Fruit fly (Drosophila melanogaster) whole organism, embryonic: Measurements from ENCODE around the gene TwdlV.
A peak's percentile ranks its signal among the peaks of the same experiment; 100 is the strongest.

ENCODE experiments used
- Atf-2 ChIP-seq: fragments of 200-800 bp; sonication (Bioruptor generic); optimal IDR thresholded peaks from 2 replicates; lab custom pipeline; 2016; ENCODE audit warnings: missing biosample characterization, missing genetic modification characterization
- CG10209 ChIP-seq: fragments of 200-800 bp; sonication (Bioruptor generic); optimal IDR thresholded peaks from 3 replicates; lab custom pipeline; 2017; ENCODE audit warnings: missing biosample characterization, mild to moderate bottlenecking, missing genetic modification characterization, missing genetic modification reagents
- CG10565 ChIP-seq: fragments of 200-800 bp; sonication (Bioruptor generic); optimal IDR thresholded peaks from 3 replicates; lab custom pipeline; 2016; ENCODE audit warnings: missing biosample characterization, mild to moderate bottlenecking, missing genetic modification characterization
- CG12155 ChIP-seq: fragments of 200-800 bp; sonication (Bioruptor generic); optimal IDR thresholded peaks from 3 replicates; lab custom pipeline; 2016; ENCODE audit warnings: missing biosample characterization, missing genetic modification characterization
- CG15073 ChIP-seq: fragments of 200-800 bp; sonication (Bioruptor generic); optimal IDR thresholded peaks from 2 replicates; lab custom pipeline; 2016; ENCODE audit warnings: missing biosample characterization, missing genetic modification characterization
- CG15269 ChIP-seq: fragments of 200-800 bp; sonication (Bioruptor generic); optimal IDR thresholded peaks from 2 replicates; lab custom pipeline; 2018; ENCODE audit warnings: missing biosample characterization, mild to moderate bottlenecking, missing genetic modification characterization, moderate library complexity
- CG15479 ChIP-seq: fragments of 200-800 bp; sonication (Bioruptor generic); optimal IDR thresholded peaks from 3 replicates; lab custom pipeline; 2019; ENCODE audit warnings: missing biosample characterization, mild to moderate bottlenecking, missing genetic modification characterization, moderate library complexity
- CG17186 ChIP-seq: fragments of 200-800 bp; sonication (Bioruptor generic); optimal IDR thresholded peaks from 3 replicates; lab custom pipeline; 2017; ENCODE audit warnings: missing biosample characterization, missing genetic modification reagents, missing genetic modification characterization
- CG17359 ChIP-seq: fragments of 200-800 bp; sonication (Bioruptor generic); optimal IDR thresholded peaks from 3 replicates; lab custom pipeline; 2018; ENCODE audit warnings: missing biosample characterization, mild to moderate bottlenecking, missing genetic modification characterization, moderate library complexity
- CG2199 ChIP-seq: fragments of 200-800 bp; sonication (Bioruptor generic); IDR thresholded peaks from 3 replicates; pipeline ENCODE4 v1.3.6; 2022; ENCODE audit warnings: missing biosample characterization, missing genetic modification characterization
- CG30403 ChIP-seq: fragments of 200-800 bp; sonication (Bioruptor generic); optimal IDR thresholded peaks from 3 replicates; lab custom pipeline; 2016; ENCODE audit warnings: missing biosample characterization, missing genetic modification characterization
- CG3163 ChIP-seq: fragments of 200-800 bp; sonication (Bioruptor generic); optimal IDR thresholded peaks from 3 replicates; lab custom pipeline; 2016; ENCODE audit warnings: missing biosample characterization, missing genetic modification characterization
- CG3407 ChIP-seq: fragments of 200-800 bp; sonication (Bioruptor generic); optimal IDR thresholded peaks from 2 replicates; lab custom pipeline; 2018; ENCODE audit warnings: missing biosample characterization, mild to moderate bottlenecking, missing genetic modification characterization
- CG34376 ChIP-seq: fragments of 200-800 bp; sonication (Bioruptor generic); optimal IDR thresholded peaks from 2 replicates; lab custom pipeline; 2018; ENCODE audit warnings: missing biosample characterization, mild to moderate bottlenecking, missing genetic modification characterization
- CG4404 ChIP-seq: fragments of 200-800 bp; sonication (Bioruptor generic); IDR thresholded peaks from 2 replicates; pipeline ENCODE4 v1.3.6; 2022; ENCODE audit warnings: missing biosample characterization, missing genetic modification characterization
- CG4854 ChIP-seq: fragments of 200-800 bp; sonication (Bioruptor generic); optimal IDR thresholded peaks from 2 replicates; lab custom pipeline; 2016; ENCODE audit warnings: missing biosample characterization, missing genetic modification characterization, inconsistent platforms
- Doc2 ChIP-seq: fragments of 200-800 bp; sonication (Bioruptor generic); IDR thresholded peaks from 2 replicates; pipeline ENCODE4 v1.3.6; 2022; ENCODE audit warnings: missing biosample characterization, missing genetic modification characterization
- Fer1 ChIP-seq: fragments of 200-800 bp; sonication (Bioruptor generic); optimal IDR thresholded peaks from 2 replicates; lab custom pipeline; 2017; ENCODE audit warnings: missing biosample characterization, mild to moderate bottlenecking, missing genetic modification characterization
- Fer3 ChIP-seq: fragments of 200-800 bp; sonication (Bioruptor generic); optimal IDR thresholded peaks from 2 replicates; lab custom pipeline; 2018; ENCODE audit warnings: missing biosample characterization, mild to moderate bottlenecking, missing genetic modification characterization, moderate library complexity
- H2.0 ChIP-seq: fragments of 200-800 bp; sonication (Bioruptor generic); IDR thresholded peaks from 2 replicates; pipeline ENCODE4 v1.3.6; 2022; ENCODE audit warnings: missing biosample characterization, missing genetic modification characterization
- HmgZ ChIP-seq: fragments of 200-800 bp; sonication (Bioruptor generic); optimal IDR thresholded peaks from 2 replicates; lab custom pipeline; 2018; ENCODE audit warnings: missing biosample characterization, mild to moderate bottlenecking, missing genetic modification characterization
- NC2β ChIP-seq: fragments of 200-800 bp; sonication (Bioruptor generic); optimal IDR thresholded peaks from 2 replicates; lab custom pipeline; 2016; ENCODE audit warnings: missing biosample characterization, missing genetic modification characterization
- Nf-YC ChIP-seq: fragments of 200-800 bp; optimal IDR thresholded peaks from 3 replicates; lab custom pipeline; 2019; ENCODE audit warnings: missing biosample characterization, mild to moderate bottlenecking, missing genetic modification characterization, moderate library complexity
- Optix ChIP-seq: fragments of 200-800 bp; sonication (Bioruptor generic); IDR thresholded peaks from 3 replicates; pipeline ENCODE4 v1.3.6; 2022; ENCODE audit warnings: missing biosample characterization, missing genetic modification characterization
- Poxn ChIP-seq: fragments of 200-800 bp; sonication (Bioruptor generic); IDR thresholded peaks from 2 replicates; pipeline ENCODE4 v1.3.6; 2022; ENCODE audit warnings: missing biosample characterization, missing genetic modification characterization
- Ravus ChIP-seq: fragments of 200-800 bp; sonication (Bioruptor generic); IDR thresholded peaks from 2 replicates; pipeline ENCODE4 v1.3.6; 2022; ENCODE audit warnings: missing biosample characterization, missing genetic modification characterization
- Ssrp ChIP-seq: fragments of 200-800 bp; sonication (Bioruptor generic); optimal IDR thresholded peaks from 2 replicates; lab custom pipeline; 2018; ENCODE audit warnings: missing biosample characterization, mild to moderate bottlenecking, missing genetic modification characterization, moderate library complexity
- TFAM ChIP-seq: fragments of 200-800 bp; sonication (Bioruptor generic); optimal IDR thresholded peaks from 2 replicates; lab custom pipeline; 2017; ENCODE audit warnings: missing biosample characterization, missing genetic modification characterization, inconsistent platforms
- Usf ChIP-seq: fragments of 200-800 bp; sonication (Bioruptor generic); optimal IDR thresholded peaks from 2 replicates; lab custom pipeline; 2017; ENCODE audit warnings: missing genotype, missing biosample characterization, missing genetic modification characterization
- Vsx1 ChIP-seq: fragments of 200-800 bp; sonication (Bioruptor generic); optimal IDR thresholded peaks from 2 replicates; lab custom pipeline; 2017; ENCODE audit warnings: missing biosample characterization, mild to moderate bottlenecking, missing genetic modification characterization, missing genetic modification reagents
- YL-1 ChIP-seq: fragments of 200-800 bp; sonication (Bioruptor generic); optimal IDR thresholded peaks from 3 replicates; lab custom pipeline; 2017; ENCODE audit warnings: missing biosample characterization, mild to moderate bottlenecking, missing genetic modification characterization
- aop ChIP-seq: fragments of 200-800 bp; sonication (Bioruptor generic); IDR thresholded peaks from 2 replicates; pipeline ENCODE4 v1.3.6; 2022; ENCODE audit warnings: missing biosample characterization, missing genetic modification characterization
- ara ChIP-seq: fragments of 200-800 bp; sonication (Bioruptor generic); IDR thresholded peaks from 2 replicates; pipeline ENCODE4 v1.3.6; 2022; ENCODE audit warnings: missing biosample characterization, missing genetic modification characterization
- bsh ChIP-seq, 2 experiments: fragments of 200-800 bp; sonication (Bioruptor generic); optimal IDR thresholded peaks; 2 replicates each; lab custom pipeline; 2017 to 2018; ENCODE audit warnings: mild to moderate bottlenecking in 2 of 2, missing biosample characterization in 2 of 2, missing genetic modification characterization in 2 of 2, moderate library complexity in 1 of 2
- chn ChIP-seq: fragments of 200-800 bp; sonication (Bioruptor generic); optimal IDR thresholded peaks from 2 replicates; lab custom pipeline; 2016; ENCODE audit warnings: missing biosample characterization, missing genetic modification characterization
- dimm ChIP-seq: fragments of 200-800 bp; sonication (Bioruptor generic); IDR thresholded peaks from 2 replicates; pipeline ENCODE4 v1.3.6; 2022; ENCODE audit warnings: missing biosample characterization, missing genetic modification characterization
- ems ChIP-seq: fragments of 200-800 bp; sonication (Bioruptor generic); optimal IDR thresholded peaks from 3 replicates; lab custom pipeline; 2016; ENCODE audit warnings: missing biosample characterization, missing genetic modification characterization
- esg ChIP-seq: fragments of 200-800 bp; sonication (Bioruptor generic); conservative IDR thresholded peaks from 2 replicates; pipeline ENCODE4 v1.3.6; 2022; ENCODE audit warnings: missing biosample characterization, missing genetic modification characterization
- eve ChIP-seq, 2 experiments: fragments of >200 bp; optimal IDR thresholded peaks; 2 replicates each; lab custom pipeline; 2017; ENCODE audit warnings: missing biosample characterization in 2 of 2, missing genetic modification characterization in 2 of 2
- fu2 ChIP-seq: fragments of 200-800 bp; sonication (Bioruptor generic); optimal IDR thresholded peaks from 2 replicates; lab custom pipeline; 2016; ENCODE audit warnings: missing biosample characterization, missing genetic modification characterization
- gsb-n ChIP-seq: fragments of 200-800 bp; sonication (Bioruptor generic); optimal IDR thresholded peaks from 3 replicates; lab custom pipeline; 2018; ENCODE audit warnings: missing biosample characterization, mild to moderate bottlenecking, missing genetic modification characterization
- ind ChIP-seq: fragments of 200-800 bp; sonication (Bioruptor generic); optimal IDR thresholded peaks from 3 replicates; lab custom pipeline; 2016; ENCODE audit warnings: missing biosample characterization, missing genetic modification characterization
- jing ChIP-seq: fragments of 200-800 bp; sonication (Bioruptor generic); optimal IDR thresholded peaks from 2 replicates; lab custom pipeline; 2018; ENCODE audit warnings: missing biosample characterization, mild to moderate bottlenecking, missing genetic modification characterization
- jumu ChIP-seq: fragments of 200-800 bp; sonication (Bioruptor generic); optimal IDR thresholded peaks from 3 replicates; lab custom pipeline; 2016; ENCODE audit warnings: missing biosample characterization, missing genetic modification characterization
- kni ChIP-seq: fragments of 200-800 bp; sonication (Bioruptor generic); optimal IDR thresholded peaks from 3 replicates; lab custom pipeline; 2017; ENCODE audit warnings: mild to moderate bottlenecking, missing biosample characterization, missing genetic modification reagents, missing genetic modification characterization
- luna ChIP-seq: fragments of 200-800 bp; sonication (Bioruptor generic); optimal IDR thresholded peaks from 2 replicates; lab custom pipeline; 2016; ENCODE audit warnings: missing biosample characterization, missing genetic modification characterization
- nerfin-1 ChIP-seq: fragments of 200-800 bp; sonication (Bioruptor generic); optimal IDR thresholded peaks from 3 replicates; lab custom pipeline; 2019; ENCODE audit warnings: missing biosample characterization, mild to moderate bottlenecking, missing genetic modification characterization, moderate library complexity
- odd ChIP-seq: fragments of 200-800 bp; sonication (Bioruptor generic); optimal IDR thresholded peaks from 2 replicates; lab custom pipeline; 2017; ENCODE audit warnings: missing biosample characterization, mild to moderate bottlenecking, missing genetic modification characterization
- ranshi ChIP-seq: fragments of 200-800 bp; sonication (Bioruptor generic); IDR thresholded peaks from 2 replicates; pipeline ENCODE4 v1.3.6; 2022; ENCODE audit warnings: missing biosample characterization, missing genetic modification characterization
- sens-2 ChIP-seq: fragments of 200-800 bp; sonication (Bioruptor generic); IDR thresholded peaks from 2 replicates; pipeline ENCODE4 v1.3.6; 2022; ENCODE audit warnings: missing biosample characterization, missing genetic modification characterization
- sna ChIP-seq: fragments of 200-800 bp; sonication (Bioruptor generic); IDR thresholded peaks from 2 replicates; pipeline ENCODE4 v1.3.6; 2022; ENCODE audit warnings: missing biosample characterization, missing genetic modification characterization; ENCODE audit not compliant: partially characterized antibody
- so ChIP-seq: fragments of 200-800 bp; sonication (Bioruptor generic); IDR thresholded peaks from 3 replicates; pipeline ENCODE4 v1.3.6; 2022; ENCODE audit warnings: missing biosample characterization, missing genetic modification characterization

The TwdlV gene

DNA sequence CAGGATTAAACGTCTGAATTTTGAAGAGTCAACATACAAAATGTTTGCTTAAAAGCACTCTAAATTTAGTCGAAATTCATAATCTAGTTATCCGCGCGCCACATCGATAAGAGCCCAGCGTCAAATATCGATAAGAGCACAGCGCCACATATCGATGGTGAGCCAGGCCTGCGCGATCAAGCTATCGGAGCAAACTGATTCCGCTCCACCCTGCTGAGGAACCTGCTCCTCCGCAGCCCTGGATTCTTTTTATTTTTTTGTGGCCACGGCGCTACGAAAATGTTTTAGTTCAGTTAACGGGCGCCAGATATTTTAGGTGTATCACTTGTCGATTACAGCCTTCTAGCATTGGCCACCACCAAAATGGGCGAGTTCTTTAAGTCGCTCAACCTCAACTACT is 33.7 kb upstream of the TwdlV start (continued):
- no peak for TF ChIP-seq dimm (GFP tag; lab: Robert Waterston, UW)
- peak; percentile 40 for TF ChIP-seq jumu (GFP tag; lab: Kevin White, UChicago)
- TF ChIP-seq Usf (GFP tag; lab: Kevin White, UChicago), result no peak
- TF ChIP-seq Fer3 (tag; lab: Kevin White, UChicago), result peak; percentile 39
- no peak for TF ChIP-seq odd (GFP tag; lab: Kevin White, UChicago)
- TF ChIP-seq Optix (GFP tag; lab: Robert Waterston, UW), result no peak
- TF ChIP-seq CG12155 (GFP tag; lab: Kevin White, UChicago), result peak; percentile 27
- peak; percentile 51 for TF ChIP-seq CG34376 (GFP tag; lab: Kevin White, UChicago)
- TF ChIP-seq ems, result peak; percentile 49
- TF ChIP-seq so (GFP tag; lab: Robert Waterston, UW), result peak; percentile 48; the same call in 1 of the 3 replicates
- no peak for TF ChIP-seq TFAM (GFP tag; lab: Kevin White, UChicago)
- no peak for TF ChIP-seq Vsx1 (GFP tag; lab: Kevin White, UChicago)
- TF ChIP-seq kni, result no peak
- TF ChIP-seq Ssrp, result no peak
- no peak for TF ChIP-seq Atf-2 (GFP tag; lab: Kevin White, UChicago)
- no peak for TF ChIP-seq aop (GFP tag; lab: Robert Waterston, UW)
- TF ChIP-seq CG15479, result no peak
- TF ChIP-seq CG2199 (GFP tag; lab: Robert Waterston, UW), result 0 out of 3 replicates have a peak, but pooled peaks have one; percentile 76
- no peak for TF ChIP-seq esg
- TF ChIP-seq nerfin-1, result no peak
- no peak for TF ChIP-seq CG4854 (GFP tag; lab: Kevin White, UChicago)
- TF ChIP-seq ara (GFP tag; lab: Robert Waterston, UW), result no peak
- TF ChIP-seq jing (GFP tag; lab: Kevin White, UChicago), result no peak
- peak; percentile 74 for TF ChIP-seq HmgZ (tag; lab: Kevin White, UChicago)
- TF ChIP-seq Poxn (GFP tag; lab: Robert Waterston, UW), result no peak
- peak; percentile 43 for TF ChIP-seq NC2β
- no peak for TF ChIP-seq gsb-n
- TF ChIP-seq CG17186 (GFP tag; lab: Kevin White, UChicago), result peak; percentile 94
- TF ChIP-seq Fer1, result peak; percentile 27
- TF ChIP-seq Ravus (GFP tag; lab: Robert Waterston, UW), result no peak
- peak; percentile 87 for TF ChIP-seq YL-1 (GFP tag; lab: Kevin White, UChicago)
- TF ChIP-seq CG10565 (GFP tag; lab: Kevin White, UChicago), result no peak
- TF ChIP-seq CG30403 (GFP tag; lab: Kevin White, UChicago), result peak; percentile 25
- TF ChIP-seq sens-2 (GFP tag; lab: Robert Waterston, UW), result no peak
- no peak for TF ChIP-seq ranshi (GFP tag; lab: Robert Waterston, UW)
- no peak for TF ChIP-seq Doc2 (GFP tag; lab: Robert Waterston, UW)
- no peak for TF ChIP-seq CG17359 (tag; lab: Kevin White, UChicago)
- TF ChIP-seq CG15269, result no peak
- no peak for TF ChIP-seq CG4404
- peak; percentile 25 for TF ChIP-seq chn (GFP tag; lab: Kevin White, UChicago)
- TF ChIP-seq Nf-YC, result peak; percentile 46
- no peak for TF ChIP-seq eve (GFP tag; optimal IDR thresholded peaks at IDR 0.05; lab: Kevin White, UChicago)
- peak; percentile 54 for TF ChIP-seq fu2 (GFP tag; lab: Kevin White, UChicago)
- peak; percentile 45 for TF ChIP-seq luna (GFP tag; lab: Kevin White, UChicago)
- TF ChIP-seq CG15073 (GFP tag; lab: Kevin White, UChicago), result no peak
- TF ChIP-seq CG3407, result no peak
- TF ChIP-seq CG10209 (GFP tag; lab: Kevin White, UChicago), result no peak
- TF ChIP-seq CG3163 (GFP tag; lab: Kevin White, UChicago), result peak; percentile 28
- TF ChIP-seq H2.0, result 0 out of 2 replicates have a peak, but pooled peaks have one; percentile 23
- no peak for TF ChIP-seq bsh (GFP tag; optimal IDR thresholded peaks at IDR 0.05; lab: Kevin White, UChicago)
- peak; percentile 96 for TF ChIP-seq sna
- TF ChIP-seq ind (GFP tag; lab: Kevin White, UChicago), result no peak
